Fruit fly (Drosophila melanogaster): ENCODE results near the gene CG14820.

Gene CG14820

DNA sequence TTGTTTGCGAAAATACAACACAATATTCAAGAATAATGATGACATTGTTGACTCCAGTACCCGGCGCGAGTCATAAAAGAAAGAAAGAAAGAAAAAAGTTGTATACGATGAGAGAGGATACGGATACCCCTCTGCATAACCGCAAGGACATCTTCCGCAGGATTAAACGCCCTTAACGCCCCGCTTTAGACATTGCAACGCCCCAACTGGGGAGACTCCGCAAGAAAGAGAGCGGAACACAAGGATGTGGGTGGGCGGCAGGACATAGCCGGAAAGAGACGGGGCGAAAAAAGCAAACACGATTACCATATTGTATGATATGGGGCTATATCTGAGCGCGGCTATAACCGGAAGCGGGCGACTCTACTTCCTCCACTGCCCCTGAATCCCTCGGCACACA, 21.5 kb upstream of the CG14820 start:
- no peak for TF ChIP-seq tj (GFP tag; optimal IDR thresholded peaks at IDR 0.05)
- no peak for TF ChIP-seq CG33017 (tag; optimal IDR thresholded peaks at IDR 0.05)
- TF ChIP-seq CG7101 (tag; optimal IDR thresholded peaks at IDR 0.05), result no peak
- no peak for TF ChIP-seq Crg-1 (GFP tag; optimal IDR thresholded peaks at IDR 0.05)
- TF ChIP-seq bab1 (GFP tag; optimal IDR thresholded peaks at IDR 0.05), result no peak

DNA sequence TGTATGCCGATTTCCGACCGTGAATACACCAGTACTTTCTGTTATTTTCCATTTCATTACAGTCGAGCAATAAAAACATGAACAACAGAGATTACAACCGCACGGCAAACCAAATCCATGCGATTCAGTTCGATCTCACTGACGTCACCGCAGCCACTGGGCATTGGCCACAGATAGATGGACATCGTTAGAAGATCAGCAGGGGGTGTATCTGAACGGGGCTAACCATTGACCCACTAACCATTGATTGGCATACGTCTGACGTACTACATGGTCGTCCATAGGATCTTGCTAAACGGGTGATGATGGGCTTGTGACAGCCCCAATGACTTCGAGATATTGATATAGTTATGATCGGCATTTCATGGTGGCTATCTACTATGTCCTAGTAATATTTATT, 18.9 kb upstream of the CG14820 start:
- TF ChIP-seq CG1620 (GFP tag; optimal IDR thresholded peaks at IDR 0.05) (no peak), CG14711 (tag; optimal IDR thresholded peaks at IDR 0.05) (no peak)

DNA sequence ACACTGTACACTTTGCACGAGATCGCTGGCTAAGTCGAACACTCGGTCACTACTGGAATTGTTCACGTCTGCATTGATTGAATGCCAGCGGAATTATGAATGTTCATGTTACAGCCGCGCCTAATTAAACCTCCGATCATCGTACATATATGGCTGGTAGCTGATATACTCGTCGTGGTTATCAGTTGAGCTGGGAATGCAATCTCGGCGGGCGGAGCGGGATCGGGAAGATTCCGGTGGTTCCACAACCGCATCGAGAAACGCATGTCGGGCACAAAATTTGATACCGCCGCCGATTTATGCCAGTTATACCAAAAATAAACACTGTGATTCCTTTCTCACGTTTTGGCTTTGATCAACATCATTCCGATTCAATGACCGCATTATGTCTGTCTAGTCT, 17.9 kb upstream of the CG14820 start, which contains the start of gene Prat2:
Prat2 (minus strand) TSS at position 101 of the 400 bp plus-strand sequence.
- no peak for TF ChIP-seq Mnt (GFP tag; optimal IDR thresholded peaks at IDR 0.05)
- no peak for TF ChIP-seq CG14711 (tag; optimal IDR thresholded peaks at IDR 0.05)
- TF ChIP-seq cnc (optimal IDR thresholded peaks at IDR 0.05), result no peak
- no peak for TF ChIP-seq tj (GFP tag; optimal IDR thresholded peaks at IDR 0.05)
- no peak for TF ChIP-seq toe (GFP tag; optimal IDR thresholded peaks at IDR 0.05)
- TF ChIP-seq CG33017 (tag; optimal IDR thresholded peaks at IDR 0.05), result no peak
- TF ChIP-seq pad (GFP tag; optimal IDR thresholded peaks at IDR 0.05), result no peak
- no peak for TF ChIP-seq Crg-1 (GFP tag; optimal IDR thresholded peaks at IDR 0.05)
- no peak for TF ChIP-seq kay (GFP tag; ENCODE audit: borderline replicate concordance)
- no peak for TF ChIP-seq CG1620 (GFP tag; optimal IDR thresholded peaks at IDR 0.05)
- no peak for TF ChIP-seq bab1 (GFP tag; optimal IDR thresholded peaks at IDR 0.05)
- no peak for TF ChIP-seq CG7101 (tag; optimal IDR thresholded peaks at IDR 0.05)
- no peak for TF ChIP-seq ovo (GFP tag; optimal IDR thresholded peaks at IDR 0.05)
- no peak for TF ChIP-seq CG5204 (GFP tag; optimal IDR thresholded peaks at IDR 0.05)
- no peak for TF ChIP-seq cic (GFP tag; optimal IDR thresholded peaks at IDR 0.05)
- TF ChIP-seq Clk (GFP tag; optimal IDR thresholded peaks at IDR 0.05), result no peak

DNA sequence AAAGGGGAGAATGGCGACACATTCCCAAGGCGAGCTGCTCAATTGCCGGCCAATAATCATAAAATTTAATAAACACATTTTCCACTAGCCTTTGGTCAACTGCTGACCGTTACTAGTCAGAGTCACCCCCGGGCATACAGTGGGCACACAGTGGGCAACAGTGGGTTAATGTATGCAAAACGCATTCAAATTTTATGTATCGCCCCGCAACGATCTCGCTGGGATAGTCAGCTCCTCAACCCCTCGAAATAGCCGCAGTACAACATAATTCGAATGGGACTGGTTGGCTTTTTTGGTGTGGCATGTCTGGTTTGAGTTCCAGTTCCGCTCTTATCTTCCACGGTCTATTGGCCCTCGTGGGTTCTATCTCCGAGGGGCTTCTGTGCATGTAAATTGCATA, 13.5 kb upstream of the CG14820 start:
- TF ChIP-seq kay (GFP tag; ENCODE audit: borderline replicate concordance) (no peak), tj (GFP tag; optimal IDR thresholded peaks at IDR 0.05) (no peak), ovo (GFP tag; optimal IDR thresholded peaks at IDR 0.05) (no peak), cnc (optimal IDR thresholded peaks at IDR 0.05) (no peak)

DNA sequence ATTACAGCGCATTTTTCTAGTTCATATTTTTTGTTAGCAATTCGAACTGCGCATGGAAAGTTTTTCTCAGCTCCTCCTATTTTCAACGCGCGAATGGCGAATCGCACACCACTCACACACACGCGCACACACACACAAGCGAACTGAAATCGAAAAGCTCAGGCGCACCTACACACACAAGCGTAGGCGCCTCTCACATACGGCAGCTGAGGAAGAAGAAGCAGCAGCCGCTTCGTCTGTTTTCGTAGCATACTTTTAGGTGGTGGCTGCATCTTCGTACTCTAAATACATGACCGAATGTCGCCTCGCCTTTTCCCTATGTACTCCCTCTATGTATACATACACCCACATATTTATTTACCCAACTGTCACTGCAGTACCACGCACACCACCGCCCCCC, 6.9 kb upstream of the CG14820 start:
- TF ChIP-seq Mnt (GFP tag; optimal IDR thresholded peaks at IDR 0.05) (no peak), pad (GFP tag; optimal IDR thresholded peaks at IDR 0.05) (no peak), CG7101 (tag; optimal IDR thresholded peaks at IDR 0.05) (no peak), cic (GFP tag; optimal IDR thresholded peaks at IDR 0.05) (no peak), CG33017 (tag; optimal IDR thresholded peaks at IDR 0.05) (no peak), CG7045 (GFP tag; optimal IDR thresholded peaks at IDR 0.05) (no peak)

DNA sequence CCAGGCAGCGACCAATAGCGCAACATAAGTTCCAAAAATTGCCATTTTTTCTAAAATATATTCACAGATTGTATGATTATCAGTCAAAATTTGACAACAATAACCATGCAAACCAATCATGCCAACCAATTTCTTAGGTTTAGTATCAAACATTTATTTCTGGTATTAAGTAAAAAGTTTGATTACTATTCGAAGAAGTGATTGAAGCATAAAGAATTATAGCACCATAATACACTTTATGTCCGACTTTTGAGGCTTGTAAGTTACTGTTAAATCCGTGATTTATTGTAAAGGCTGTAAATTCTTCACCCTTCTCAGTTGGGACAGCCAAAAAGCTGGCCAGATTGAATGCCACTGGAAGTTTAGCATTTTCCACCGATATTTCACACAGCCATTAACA, 876 bp upstream of the CG14820 start, which contains the start of gene CG45413:
CG45413 (minus strand) TSS at position 101 of the 400 bp plus-strand sequence.
- TF ChIP-seq toe (GFP tag; optimal IDR thresholded peaks at IDR 0.05) (no peak), CG1620 (GFP tag; optimal IDR thresholded peaks at IDR 0.05) (no peak), cic (GFP tag; optimal IDR thresholded peaks at IDR 0.05) (no peak), cnc (optimal IDR thresholded peaks at IDR 0.05) (no peak), Clk (GFP tag; optimal IDR thresholded peaks at IDR 0.05) (no peak), CG33017 (tag; optimal IDR thresholded peaks at IDR 0.05) (no peak), tj (GFP tag; optimal IDR thresholded peaks at IDR 0.05) (no peak), CG7045 (GFP tag; optimal IDR thresholded peaks at IDR 0.05) (no peak), CG11617 (GFP tag; optimal IDR thresholded peaks at IDR 0.05) (no peak), Mnt (GFP tag; optimal IDR thresholded peaks at IDR 0.05) (no peak), bab1 (GFP tag; optimal IDR thresholded peaks at IDR 0.05) (no peak), CG14711 (tag; optimal IDR thresholded peaks at IDR 0.05) (no peak), Hr96 (GFP tag; optimal IDR thresholded peaks at IDR 0.05) (no peak), CG7101 (tag; optimal IDR thresholded peaks at IDR 0.05) (no peak), Crg-1 (GFP tag; optimal IDR thresholded peaks at IDR 0.05) (no peak)

DNA sequence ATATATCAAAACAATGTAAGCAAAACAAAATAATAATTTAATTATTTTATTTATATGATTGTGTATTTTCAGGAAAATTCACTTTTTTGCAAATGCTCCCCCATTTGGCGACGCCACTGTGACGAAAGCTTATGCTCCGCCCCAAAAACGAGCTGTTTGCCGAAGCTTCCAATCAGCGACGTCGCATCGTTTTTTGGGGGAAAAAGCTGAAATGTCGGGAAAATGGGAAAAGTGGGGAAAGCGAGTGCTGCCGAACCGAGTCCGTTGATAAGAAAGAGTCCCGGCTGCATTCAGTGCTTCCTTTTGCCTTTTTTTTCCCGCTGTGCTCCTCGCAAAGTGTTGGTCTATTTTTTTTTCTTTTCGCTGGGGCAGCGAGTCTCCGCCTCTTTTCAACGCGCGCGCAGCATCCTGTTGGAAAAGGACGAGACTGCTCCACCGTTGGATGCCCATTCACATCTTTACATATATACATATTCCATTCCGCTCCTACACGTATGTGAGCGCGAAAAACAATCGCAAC, 2.1 kb downstream of the CG14820 start:
- TF ChIP-seq CG5204 (GFP tag; optimal IDR thresholded peaks at IDR 0.05), result no peak

DNA sequence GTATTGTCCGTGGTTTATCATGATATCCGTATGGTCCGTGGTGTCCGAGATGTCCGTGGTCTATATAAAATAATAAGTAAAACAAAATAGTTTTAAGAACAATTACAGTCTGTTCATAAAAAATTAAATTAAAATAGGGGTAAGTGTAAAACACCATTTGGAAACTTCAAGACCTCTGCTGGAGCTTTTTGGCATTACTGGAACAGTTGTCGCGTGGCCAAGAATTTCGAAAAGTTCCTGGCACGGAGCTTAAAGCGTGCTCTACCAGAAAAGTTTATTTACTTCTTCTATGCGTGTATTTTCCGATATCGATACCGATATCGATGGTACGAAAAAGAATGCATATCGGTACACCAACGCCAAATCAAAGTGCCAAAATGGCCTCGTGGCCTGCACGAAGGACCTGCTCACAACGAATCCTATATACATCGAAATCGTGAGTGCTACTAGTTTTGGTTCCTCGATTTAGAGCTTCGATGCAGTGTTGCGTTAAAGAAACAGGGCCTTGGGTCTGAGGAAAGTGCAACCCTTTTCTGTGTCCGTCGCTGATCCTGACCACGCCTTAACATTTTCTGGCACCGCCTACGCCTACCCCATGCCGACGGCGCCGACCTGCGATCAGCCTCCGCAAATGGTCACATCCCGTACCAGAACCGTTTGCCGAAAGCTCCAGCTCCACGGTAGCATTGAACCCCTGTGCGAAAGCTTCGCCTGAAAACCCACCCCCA, 9.5 kb downstream of the CG14820 start:
- TF ChIP-seq Hr96 (GFP tag; optimal IDR thresholded peaks at IDR 0.05) (peak; percentile 2), tj (GFP tag; optimal IDR thresholded peaks at IDR 0.05) (no peak)

DNA sequence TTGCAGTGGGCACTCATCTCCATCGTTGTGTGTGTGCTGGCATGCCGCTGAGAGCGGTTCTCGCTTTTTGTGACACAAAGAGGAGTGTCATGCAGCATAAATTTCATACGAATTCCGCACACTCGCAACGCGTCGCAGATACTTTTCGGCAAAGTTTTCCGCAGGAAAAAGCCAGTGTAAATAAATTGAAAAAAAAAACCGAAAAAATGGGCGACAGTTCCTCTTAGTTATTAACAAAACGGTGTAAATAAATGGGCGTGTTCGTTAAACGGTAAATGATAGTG, 10.0 kb downstream of the CG14820 start, which contains the start of gene tow:
tow (plus strand) TSS at position 26 of the 284 bp plus-strand sequence.
- TF ChIP-seq toe (GFP tag; optimal IDR thresholded peaks at IDR 0.05) (no peak), Crg-1 (GFP tag; optimal IDR thresholded peaks at IDR 0.05) (no peak), bab1 (GFP tag; optimal IDR thresholded peaks at IDR 0.05) (no peak), CG5204 (GFP tag; optimal IDR thresholded peaks at IDR 0.05) (no peak), cnc (optimal IDR thresholded peaks at IDR 0.05) (no peak), ovo (GFP tag; optimal IDR thresholded peaks at IDR 0.05) (no peak), CG7101 (tag; optimal IDR thresholded peaks at IDR 0.05) (no peak), Mnt (GFP tag; optimal IDR thresholded peaks at IDR 0.05) (no peak), CG14711 (tag; optimal IDR thresholded peaks at IDR 0.05) (no peak), pad (GFP tag; optimal IDR thresholded peaks at IDR 0.05) (no peak), kay (GFP tag; ENCODE audit: borderline replicate concordance) (no peak), CG33017 (tag; optimal IDR thresholded peaks at IDR 0.05) (no peak), CG11617 (GFP tag; optimal IDR thresholded peaks at IDR 0.05) (no peak), CG7045 (GFP tag; optimal IDR thresholded peaks at IDR 0.05) (no peak), CG12768 (GFP tag; optimal IDR thresholded peaks at IDR 0.05) (no peak), Hr96 (GFP tag; optimal IDR thresholded peaks at IDR 0.05) (no peak), CG1620 (GFP tag; optimal IDR thresholded peaks at IDR 0.05) (no peak)
